Fruit fly (Drosophila melanogaster): ENCODE results near the gene Sik2.

Sik2 gene

dm6 chrX:2061849-2062248 is at the start of gene Sik2:
Gene Sik2, minus strand, starts transcription at chrX:2061915.
- TF ChIP-seq usp (GFP tag; optimal IDR thresholded peaks at IDR 0.05) (no peak), psq (optimal IDR thresholded peaks at IDR 0.05) (no peak), CG8478 (optimal IDR thresholded peaks at IDR 0.05) (no peak), EcR (GFP tag; optimal IDR thresholded peaks at IDR 0.05) (no peak), Dll (optimal IDR thresholded peaks at IDR 0.05) (no peak), pan (optimal IDR thresholded peaks at IDR 0.05) (no peak)

- TF ChIP-seq pan (optimal IDR thresholded peaks at IDR 0.05) (no peak), CG8478 (optimal IDR thresholded peaks at IDR 0.05) (no peak), usp (GFP tag; optimal IDR thresholded peaks at IDR 0.05) (no peak), EcR (GFP tag; optimal IDR thresholded peaks at IDR 0.05) (no peak), Dll (optimal IDR thresholded peaks at IDR 0.05) (no peak), psq (optimal IDR thresholded peaks at IDR 0.05) (no peak)
These were observed 46.9 kb upstream of the Sik2 start for dm6 chrX:2108639-2109038.

- no peak for TF ChIP-seq psq (optimal IDR thresholded peaks at IDR 0.05)
- TF ChIP-seq EcR (GFP tag; optimal IDR thresholded peaks at IDR 0.05): no peak
- no peak for TF ChIP-seq Dll (optimal IDR thresholded peaks at IDR 0.05)
- no peak for TF ChIP-seq CG8478 (optimal IDR thresholded peaks at IDR 0.05)
These were observed 46.2 kb upstream of the Sik2 start for dm6 chrX:2107782-2108409.

DNA sequence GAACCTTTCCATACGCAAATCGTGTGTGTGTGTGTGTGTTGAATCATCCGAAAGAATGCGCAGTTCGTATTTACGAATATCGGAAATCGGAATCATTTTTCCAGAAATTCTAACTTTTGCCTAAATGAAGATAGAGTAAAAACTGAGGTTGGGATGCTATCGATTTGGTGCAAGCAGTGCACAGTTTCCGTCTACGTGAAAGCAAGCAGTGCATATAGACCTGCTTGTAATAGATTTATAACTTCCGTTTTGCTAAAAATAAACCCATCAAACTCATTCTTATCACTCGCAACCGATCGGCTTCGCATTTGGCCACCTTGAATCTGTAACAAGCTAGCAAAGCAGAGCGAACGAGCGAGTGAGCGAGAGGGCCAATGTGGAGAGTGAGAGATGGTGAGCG is 44.7 kb upstream of the Sik2 start:
- TF ChIP-seq CG8478 (optimal IDR thresholded peaks at IDR 0.05) (no peak), pan (optimal IDR thresholded peaks at IDR 0.05) (no peak), EcR (GFP tag; optimal IDR thresholded peaks at IDR 0.05) (no peak), usp (GFP tag; optimal IDR thresholded peaks at IDR 0.05) (no peak), psq (optimal IDR thresholded peaks at IDR 0.05) (no peak), Dll (optimal IDR thresholded peaks at IDR 0.05) (no peak)

DNA sequence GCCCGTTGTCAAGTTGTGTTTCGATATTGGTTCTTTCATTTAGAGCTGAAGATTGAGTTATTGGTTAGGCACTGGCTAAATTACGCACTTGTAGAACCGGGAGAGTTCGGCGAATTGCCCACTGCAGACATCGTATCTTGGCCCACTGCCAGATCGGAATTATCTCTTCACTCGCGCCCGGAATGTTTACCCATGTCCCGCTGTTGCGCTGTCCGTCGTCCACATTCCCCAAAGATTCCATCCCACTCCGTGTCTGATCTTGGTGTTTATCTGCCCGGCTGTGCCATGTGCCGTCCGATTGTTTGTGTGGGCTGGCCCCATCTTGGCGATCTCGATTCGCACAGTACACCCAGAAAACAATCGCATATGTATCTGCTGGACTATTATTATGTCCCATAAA is 42.6 kb upstream of the Sik2 start:
- TF ChIP-seq Dll (optimal IDR thresholded peaks at IDR 0.05) (no peak), psq (optimal IDR thresholded peaks at IDR 0.05) (no peak), EcR (GFP tag; optimal IDR thresholded peaks at IDR 0.05) (no peak), CG8478 (optimal IDR thresholded peaks at IDR 0.05) (no peak), pan (optimal IDR thresholded peaks at IDR 0.05) (no peak), usp (GFP tag; optimal IDR thresholded peaks at IDR 0.05) (no peak)

DNA sequence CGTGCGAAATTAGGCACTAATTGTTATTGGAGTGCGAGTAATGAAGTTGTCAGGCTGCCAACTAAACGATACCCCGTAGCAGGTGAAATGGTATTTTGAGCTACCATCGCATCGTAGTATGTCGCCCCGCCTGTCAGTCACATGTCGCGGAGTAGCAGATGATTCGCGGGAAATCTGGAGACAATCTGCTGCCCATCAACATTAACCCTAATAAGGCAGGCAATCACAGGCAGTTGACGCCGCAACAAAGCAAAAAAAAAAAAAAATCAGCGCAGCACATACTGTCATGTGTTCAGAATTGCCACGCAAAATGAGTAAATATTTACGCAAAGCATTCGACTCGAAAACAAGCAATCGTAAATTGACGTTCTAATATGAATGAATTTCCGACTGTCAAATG is 42.1 kb upstream of the Sik2 start:
- TF ChIP-seq CG8478 (optimal IDR thresholded peaks at IDR 0.05) (no peak), EcR (GFP tag; optimal IDR thresholded peaks at IDR 0.05) (no peak), usp (GFP tag; optimal IDR thresholded peaks at IDR 0.05) (no peak), Dll (optimal IDR thresholded peaks at IDR 0.05) (no peak)

DNA sequence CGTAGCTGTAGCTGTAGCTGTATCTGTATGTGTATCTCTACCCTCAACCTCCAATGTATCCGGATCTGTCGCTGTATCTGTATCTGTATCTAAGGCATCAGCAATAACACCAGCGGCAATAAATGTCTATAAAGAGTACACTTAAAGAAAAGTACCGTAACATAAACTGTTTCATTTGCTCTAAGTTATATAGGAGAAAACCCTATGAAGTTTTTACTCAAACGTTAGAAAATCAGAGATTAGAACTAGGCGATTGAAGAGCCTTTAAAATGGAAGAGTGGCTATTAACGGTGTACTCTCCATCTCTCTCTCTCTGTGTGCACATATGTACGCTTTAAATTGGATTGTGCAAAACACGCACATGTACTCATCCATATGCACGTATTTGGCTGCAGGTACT is 36.6 kb upstream of the Sik2 start:
- TF ChIP-seq EcR (GFP tag; optimal IDR thresholded peaks at IDR 0.05) (no peak), Dll (optimal IDR thresholded peaks at IDR 0.05) (no peak)

DNA sequence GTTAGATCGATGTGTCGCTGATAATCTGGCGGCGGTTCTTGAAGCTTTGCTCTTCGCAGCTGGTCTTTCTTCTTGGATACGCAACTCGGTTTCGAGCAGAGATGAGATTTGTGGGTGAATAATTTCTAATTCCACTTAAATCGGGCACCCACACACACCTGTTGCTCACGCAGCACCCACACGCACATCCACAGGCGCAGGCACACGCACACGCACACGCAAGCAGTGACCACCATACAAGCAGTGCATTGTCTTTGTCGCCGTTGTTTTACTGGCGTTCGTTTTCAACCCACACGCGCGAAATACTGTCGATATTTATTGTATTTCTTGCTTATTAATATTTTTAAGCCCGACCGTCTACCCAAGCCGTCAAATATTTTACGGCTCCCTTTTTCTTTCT is 34.6 kb upstream of the Sik2 start:
- TF ChIP-seq psq (optimal IDR thresholded peaks at IDR 0.05) (no peak), usp (GFP tag; optimal IDR thresholded peaks at IDR 0.05) (no peak), Dll (optimal IDR thresholded peaks at IDR 0.05) (no peak), CG8478 (optimal IDR thresholded peaks at IDR 0.05) (no peak), pan (optimal IDR thresholded peaks at IDR 0.05) (no peak), EcR (GFP tag; optimal IDR thresholded peaks at IDR 0.05) (no peak)

DNA sequence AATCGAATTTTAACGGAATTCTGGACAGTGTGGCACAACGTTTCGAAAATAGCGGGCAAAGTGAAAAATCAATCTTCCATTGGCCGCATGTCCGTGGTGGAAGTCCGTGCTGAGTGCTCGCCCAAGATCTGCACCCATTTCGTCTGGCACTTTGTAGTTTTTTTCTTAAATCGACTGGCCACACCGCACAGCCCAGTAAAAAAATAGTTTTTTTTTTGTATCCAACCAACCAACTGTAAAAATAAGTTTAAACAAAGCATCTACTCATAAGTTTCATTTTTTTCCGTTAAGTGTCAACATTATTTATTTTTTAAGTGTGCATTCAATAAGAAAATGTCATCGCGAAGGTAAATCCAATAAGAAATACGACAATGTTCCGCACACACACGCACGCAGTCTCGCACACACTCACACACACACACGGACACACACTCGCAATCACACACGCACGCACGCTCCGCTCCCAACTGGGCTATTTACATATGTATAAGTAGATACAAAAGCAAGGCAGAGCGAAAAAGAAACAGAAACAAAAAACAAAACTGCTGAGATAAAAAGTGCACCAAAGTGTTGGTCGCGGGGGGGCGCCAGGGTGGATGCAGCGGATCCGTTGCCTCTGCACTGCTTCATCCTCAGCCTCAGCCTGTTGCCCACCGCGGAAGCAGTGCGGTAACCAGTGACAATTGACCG is 32.5 kb upstream of the Sik2 start, which contains the start of gene csw:
Gene csw, plus strand, starts transcription at position 163 of the 690 bp plus-strand sequence.
- peak; percentile 15 for TF ChIP-seq CG8478 (optimal IDR thresholded peaks at IDR 0.05)
- no peak for TF ChIP-seq usp (GFP tag; optimal IDR thresholded peaks at IDR 0.05)

DNA sequence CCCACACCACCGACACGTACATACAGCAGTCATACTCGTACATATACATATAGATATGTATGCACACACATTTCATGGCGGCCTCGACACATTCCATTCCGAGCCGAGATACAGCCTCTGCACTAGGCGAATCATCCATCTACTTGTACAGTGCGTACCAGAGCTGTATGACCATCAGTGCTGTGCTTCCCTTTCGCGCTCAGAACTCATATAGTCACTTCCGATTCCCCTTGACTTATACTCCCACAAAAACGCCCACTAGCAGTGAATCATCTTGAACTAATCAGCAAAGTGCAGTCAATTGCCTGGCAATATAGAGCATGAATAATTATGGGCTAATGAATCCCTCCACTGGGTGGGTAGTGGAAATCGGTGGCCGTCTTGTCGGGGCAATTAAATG is 28.1 kb upstream of the Sik2 start:
- no peak for TF ChIP-seq pan (optimal IDR thresholded peaks at IDR 0.05)
- TF ChIP-seq psq (optimal IDR thresholded peaks at IDR 0.05): no peak
- TF ChIP-seq Dll (optimal IDR thresholded peaks at IDR 0.05): no peak

- TF ChIP-seq CG8478 (optimal IDR thresholded peaks at IDR 0.05) (no peak), pan (optimal IDR thresholded peaks at IDR 0.05) (no peak), EcR (GFP tag; optimal IDR thresholded peaks at IDR 0.05) (no peak), Dll (optimal IDR thresholded peaks at IDR 0.05) (no peak), usp (GFP tag; optimal IDR thresholded peaks at IDR 0.05) (no peak), psq (optimal IDR thresholded peaks at IDR 0.05) (no peak)
These were observed 27.1 kb upstream of the Sik2 start for dm6 chrX:2088798-2089197.

DNA sequence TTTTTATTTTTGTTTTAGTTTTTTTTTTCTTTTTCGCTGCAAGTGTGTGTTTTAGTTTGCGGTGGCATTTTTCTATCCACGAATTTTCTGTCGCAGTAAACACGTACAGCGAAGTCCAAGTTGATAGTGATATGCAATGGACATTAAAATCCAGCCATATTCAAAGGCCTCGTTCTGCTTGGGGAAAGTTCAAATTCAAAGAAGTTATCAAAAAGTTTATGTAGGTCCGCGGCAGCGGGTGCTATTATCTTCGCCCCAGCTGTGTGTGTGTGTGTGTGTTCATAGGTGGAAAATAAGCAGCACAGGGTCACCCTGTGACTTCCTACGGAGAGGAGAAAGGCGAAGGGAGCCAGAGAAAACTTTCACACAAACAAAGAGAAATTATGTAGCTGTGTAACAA is 25.8 kb upstream of the Sik2 start:
- TF ChIP-seq CG8478 (optimal IDR thresholded peaks at IDR 0.05): no peak
- TF ChIP-seq Dll (optimal IDR thresholded peaks at IDR 0.05): no peak
- TF ChIP-seq usp (GFP tag; optimal IDR thresholded peaks at IDR 0.05): no peak
- no peak for TF ChIP-seq EcR (GFP tag; optimal IDR thresholded peaks at IDR 0.05)
- TF ChIP-seq psq (optimal IDR thresholded peaks at IDR 0.05): no peak
- no peak for TF ChIP-seq pan (optimal IDR thresholded peaks at IDR 0.05)

dm6 chrX:2083678-2084162 is 22.0 kb upstream of the Sik2 start:
- no peak for TF ChIP-seq psq (optimal IDR thresholded peaks at IDR 0.05)
- peak; percentile 96 for TF ChIP-seq pan (optimal IDR thresholded peaks at IDR 0.05)
- TF ChIP-seq CG8478 (optimal IDR thresholded peaks at IDR 0.05): no peak
- TF ChIP-seq EcR (GFP tag; optimal IDR thresholded peaks at IDR 0.05): no peak
- peak; percentile 76 for TF ChIP-seq Dll (optimal IDR thresholded peaks at IDR 0.05)
